Worm (Caenorhabditis elegans): Measurements from ENCODE around the gene sre-21.

The sre-21 gene

DNA sequence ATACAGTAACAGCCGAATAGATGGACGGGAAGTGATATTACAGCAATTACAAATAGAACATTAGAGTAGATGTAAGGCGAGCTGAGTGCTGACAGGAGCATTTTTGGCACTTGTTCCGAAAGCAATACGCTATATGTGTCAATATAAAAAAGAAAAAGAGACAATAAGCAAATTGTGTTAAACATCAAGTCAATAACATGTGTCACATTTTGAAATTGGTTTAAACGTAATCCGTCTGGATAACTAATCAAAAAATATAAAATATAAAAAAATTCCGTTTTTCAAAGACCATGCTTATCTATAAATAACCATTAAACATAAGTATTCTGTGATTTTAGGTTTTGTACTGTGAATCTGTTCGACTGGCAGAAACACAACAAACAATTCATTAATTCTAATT, 22.6 kb upstream of the sre-21 start, which contains the start of gene srh-288:
srh-288 (minus strand) TSS at position 101 of the 400 bp plus-strand sequence.
- TF ChIP-seq syd-9 (tag; optimal IDR thresholded peaks at IDR 0.05) (no peak), ceh-24 (tag; optimal IDR thresholded peaks at IDR 0.05) (no peak), hlh-8 (tag; optimal IDR thresholded peaks at IDR 0.05) (no peak), nfya-1 (tag; optimal IDR thresholded peaks at IDR 0.05) (no peak), ama-1 (optimal IDR thresholded peaks at IDR 0.05) (no peak), ceh-2 (tag; optimal IDR thresholded peaks at IDR 0.05) (no peak), ceh-22 (tag; optimal IDR thresholded peaks at IDR 0.05) (no peak), hlh-13 (GFP tag; optimal IDR thresholded peaks at IDR 0.05) (no peak), T23F11.4 (GFP tag; optimal IDR thresholded peaks at IDR 0.05) (no peak), K09A11.1 (tag; optimal IDR thresholded peaks at IDR 0.05; ENCODE audit: insufficient read depth) (no peak)

DNA sequence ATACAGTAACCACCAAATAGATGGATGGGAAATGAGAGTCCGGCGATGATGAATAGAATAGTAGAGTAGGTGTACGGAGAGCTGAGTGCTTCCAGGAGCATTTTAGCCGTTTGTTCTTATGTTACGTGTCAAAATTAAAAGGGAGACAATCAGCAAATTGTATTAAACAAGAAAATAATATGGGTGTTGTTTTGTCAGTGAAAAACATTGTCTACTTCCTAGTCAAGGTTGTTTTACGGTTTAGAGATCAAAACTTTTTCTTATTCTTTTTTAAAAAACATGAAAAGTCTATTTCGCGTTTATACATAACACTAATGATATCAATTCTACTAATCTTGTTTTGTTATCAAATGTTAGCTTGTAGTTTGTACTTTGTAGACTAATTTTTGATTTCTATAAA, 21.0 kb upstream of the sre-21 start, which contains the start of gene srh-289:
srh-289 (minus strand) TSS at position 101 of the 400 bp plus-strand sequence.
- TF ChIP-seq pha-4 (tag; optimal IDR thresholded peaks at IDR 0.05) (no peak), hlh-6 (tag; optimal IDR thresholded peaks at IDR 0.05) (no peak), hlh-15 (tag; optimal IDR thresholded peaks at IDR 0.05) (no peak), rnt-1 (tag; optimal IDR thresholded peaks at IDR 0.05) (no peak), sox-4 (tag; optimal IDR thresholded peaks at IDR 0.05) (no peak), dve-1 (tag; optimal IDR thresholded peaks at IDR 0.05) (no peak), pqm-1 (tag; optimal IDR thresholded peaks at IDR 0.05) (no peak), ceh-6 (GFP tag; optimal IDR thresholded peaks at IDR 0.05) (no peak), hlh-8 (tag; optimal IDR thresholded peaks at IDR 0.05) (no peak), unc-3 (GFP tag; conservative IDR thresholded peaks at IDR 0.05) (no peak), unc-3 (tag; optimal IDR thresholded peaks at IDR 0.05) (no peak), che-1 (tag; optimal IDR thresholded peaks at IDR 0.05) (no peak), ceh-19 (GFP tag; optimal IDR thresholded peaks at IDR 0.05) (no peak), ceh-2 (tag; optimal IDR thresholded peaks at IDR 0.05) (no peak)

DNA sequence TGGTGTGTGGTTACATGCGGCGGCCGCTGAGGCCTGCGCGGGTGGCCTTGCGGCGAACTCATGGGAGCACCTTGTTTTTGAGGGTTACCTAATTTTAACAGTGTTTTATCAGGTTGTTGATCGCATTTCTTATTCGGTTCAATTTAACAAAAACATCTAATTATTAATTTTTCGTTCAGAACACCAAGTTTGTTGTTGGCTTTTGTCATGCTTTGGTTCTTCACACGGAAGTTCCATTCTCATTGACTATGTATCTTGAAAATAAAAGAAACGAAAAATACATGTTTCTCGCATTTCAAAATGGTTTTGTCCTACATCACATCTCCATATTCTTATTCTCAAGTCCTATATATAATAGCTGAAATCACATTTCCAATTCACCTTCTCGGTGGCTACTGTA, 17.2 kb upstream of the sre-21 start, which contains the start of gene srh-290:
srh-290 (plus strand) TSS at position 301 of the 400 bp plus-strand sequence.
- TF ChIP-seq pax-1 (tag; optimal IDR thresholded peaks at IDR 0.05) = no peak
- no peak for TF ChIP-seq nhr-232 (tag; optimal IDR thresholded peaks at IDR 0.05)
- TF ChIP-seq unc-42 (tag; optimal IDR thresholded peaks at IDR 0.05) = no peak
- no peak for TF ChIP-seq syd-9 (tag; optimal IDR thresholded peaks at IDR 0.05)
- TF ChIP-seq che-1 (tag; optimal IDR thresholded peaks at IDR 0.05) = no peak
- TF ChIP-seq unc-86 (tag; optimal IDR thresholded peaks at IDR 0.05) = no peak
- TF ChIP-seq sox-2 (GFP tag; IDR thresholded peaks at IDR 0.05) = no peak
- no peak for TF ChIP-seq npax-4 (tag; optimal IDR thresholded peaks at IDR 0.05)
- no peak for TF ChIP-seq K02D7.2 (tag; optimal IDR thresholded peaks at IDR 0.05)
- TF ChIP-seq odd-2 (tag; optimal IDR thresholded peaks at IDR 0.05) = no peak
- no peak for TF ChIP-seq eyg-1 (tag; optimal IDR thresholded peaks at IDR 0.05)
- no peak for TF ChIP-seq hlh-8 (tag; optimal IDR thresholded peaks at IDR 0.05)
- TF ChIP-seq ceh-22 (tag; optimal IDR thresholded peaks at IDR 0.05) = no peak
- TF ChIP-seq hlh-15 (tag; optimal IDR thresholded peaks at IDR 0.05) = no peak
- TF ChIP-seq ceh-48 (tag; optimal IDR thresholded peaks at IDR 0.05) = no peak
- no peak for TF ChIP-seq ref-2 (tag; optimal IDR thresholded peaks at IDR 0.05)
- TF ChIP-seq elt-2 (tag; optimal IDR thresholded peaks at IDR 0.05) = no peak
- no peak for TF ChIP-seq pros-1 (tag; optimal IDR thresholded peaks at IDR 0.05)

DNA sequence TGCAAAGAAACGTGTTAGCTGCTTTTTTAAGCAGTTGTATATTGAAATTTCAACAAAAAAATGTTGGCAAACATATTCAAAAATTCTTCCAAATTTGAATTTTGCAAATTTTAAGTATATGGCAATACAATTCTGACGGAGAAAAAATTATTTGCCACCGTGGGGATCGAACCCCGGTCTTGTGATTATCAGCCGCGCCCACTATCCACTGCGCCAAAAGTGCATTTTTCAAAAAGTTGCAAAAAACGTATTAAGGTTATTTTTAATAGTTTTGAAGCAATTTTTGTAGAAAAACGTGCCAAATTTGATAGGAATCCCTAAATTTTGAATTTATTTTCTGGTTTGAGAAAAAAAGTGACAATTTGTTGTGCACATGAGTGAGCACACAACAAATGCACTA, 11.4 kb upstream of the sre-21 start:
- no peak for TF ChIP-seq Y22D7AL.16 (tag; optimal IDR thresholded peaks at IDR 0.05)
- TF ChIP-seq odd-2 (tag; optimal IDR thresholded peaks at IDR 0.05) = no peak
- no peak for TF ChIP-seq F13H6.1 (tag; optimal IDR thresholded peaks at IDR 0.05)
- TF ChIP-seq ama-1 (optimal IDR thresholded peaks at IDR 0.05) = no peak
- no peak for TF ChIP-seq K09A11.1 (tag; optimal IDR thresholded peaks at IDR 0.05; ENCODE audit: insufficient read depth)
- TF ChIP-seq ceh-18 (tag; optimal IDR thresholded peaks at IDR 0.05) = no peak
- no peak for TF ChIP-seq ref-2 (tag; optimal IDR thresholded peaks at IDR 0.05)
- no peak for TF ChIP-seq tbx-2 (tag; optimal IDR thresholded peaks at IDR 0.05)
- TF ChIP-seq pha-4 (tag; optimal IDR thresholded peaks at IDR 0.05) = no peak
- no peak for TF ChIP-seq ceh-30 (tag; optimal IDR thresholded peaks at IDR 0.05)
- TF ChIP-seq ceh-9 (tag; optimal IDR thresholded peaks at IDR 0.05) = no peak
- no peak for TF ChIP-seq nhr-232 (tag; optimal IDR thresholded peaks at IDR 0.05)
- no peak for TF ChIP-seq dve-1 (tag; optimal IDR thresholded peaks at IDR 0.05)
- TF ChIP-seq nhr-11 (tag; optimal IDR thresholded peaks at IDR 0.05) = no peak

Data from whole organism, late embryonic.